Worm (Caenorhabditis elegans) whole organism, L2 larva: ENCODE measurements around the gene F54B8.1.
"Not testable (repeated sequence)": the region's sequence is repeated elsewhere in the genome, so short reads cannot be mapped to it uniquely, and the experiment has no call there.

Experiments
- C34F6.9 ChIP-seq: fragments of 150-350 bp; optimal IDR thresholded peaks from 2 replicates; lab custom pipeline; 2014; ENCODE audit warnings: missing biosample characterization, missing genetic modification characterization
- F13H6.1 ChIP-seq: sonication (generic microtip); optimal IDR thresholded peaks from 2 replicates; lab custom pipeline; 2016; ENCODE audit warnings: missing genetic modification characterization, missing compliant biosample characterization
- R02D3.7 ChIP-seq: fragments of 150-350 bp; optimal IDR thresholded peaks from 2 replicates; lab custom pipeline; 2014; ENCODE audit warnings: missing biosample characterization, missing genetic modification characterization
- Y55F3AM.14 ChIP-seq: fragments of 200-800 bp; sonication (Bioruptor generic); optimal IDR thresholded peaks from 2 replicates; lab custom pipeline; 2018; ENCODE audit warnings: mild to moderate bottlenecking, missing genetic modification characterization, missing compliant biosample characterization
- ZK546.5 ChIP-seq: sonication (generic microtip); optimal IDR thresholded peaks from 2 replicates; lab custom pipeline; 2017; ENCODE audit warnings: missing biosample characterization, missing genetic modification characterization
- alr-1 ChIP-seq: fragments of 150-350 bp; optimal IDR thresholded peaks from 2 replicates; lab custom pipeline; 2014; ENCODE audit warnings: missing biosample characterization, missing genetic modification characterization
- aly-2 ChIP-seq: fragments of 150-350 bp; optimal IDR thresholded peaks from 2 replicates; lab custom pipeline; 2014; ENCODE audit warnings: missing biosample characterization, missing genetic modification characterization
- ama-1 ChIP-seq: fragments of 150-350 bp; optimal IDR thresholded peaks from 2 replicates; lab custom pipeline; 2018; ENCODE audit warnings: inconsistent platforms
- ceh-16 ChIP-seq: fragments of 150-350 bp; optimal IDR thresholded peaks from 2 replicates; lab custom pipeline; 2014; ENCODE audit warnings: missing biosample characterization, missing genetic modification characterization
- ceh-82 ChIP-seq: fragments of 150-350 bp; optimal IDR thresholded peaks from 2 replicates; lab custom pipeline; 2014; ENCODE audit warnings: missing biosample characterization, missing genetic modification characterization
- dmd-4 ChIP-seq: sonication (generic microtip); optimal IDR thresholded peaks from 2 replicates; lab custom pipeline; 2017; ENCODE audit warnings: missing biosample characterization, missing genetic modification characterization
- egl-27 ChIP-seq: sonication (generic microtip); optimal IDR thresholded peaks from 3 replicates; lab custom pipeline; 2017; ENCODE audit warnings: missing biosample characterization, missing genetic modification reagents, missing genetic modification characterization
- elt-1 ChIP-seq: fragments of 150-350 bp; optimal IDR thresholded peaks from 2 replicates; lab custom pipeline; 2014; ENCODE audit warnings: missing biosample characterization, missing genetic modification characterization
- elt-3 ChIP-seq: sonication (generic microtip); optimal IDR thresholded peaks from 2 replicates; lab custom pipeline; 2017; ENCODE audit warnings: missing biosample characterization, missing genetic modification characterization
- lin-11 ChIP-seq: fragments of 150-350 bp; sonication (generic microtip); optimal IDR thresholded peaks from 2 replicates; lab custom pipeline; 2014; ENCODE audit warnings: missing biosample characterization, missing genetic modification characterization, inconsistent platforms, mixed read lengths
- mab-5 ChIP-seq: fragments of 150-350 bp; optimal IDR thresholded peaks from 2 replicates; lab custom pipeline; 2014; ENCODE audit warnings: missing biosample characterization, missing genetic modification characterization
- mbf-1 ChIP-seq: sonication (generic microtip); optimal IDR thresholded peaks from 2 replicates; lab custom pipeline; 2017; ENCODE audit warnings: missing biosample characterization, missing genetic modification characterization
- nhr-10 ChIP-seq: sonication (generic microtip); optimal IDR thresholded peaks from 2 replicates; lab custom pipeline; 2017; ENCODE audit warnings: missing biosample characterization, missing genetic modification characterization
- nhr-11 ChIP-seq: fragments of 150-350 bp; optimal IDR thresholded peaks from 2 replicates; lab custom pipeline; 2014; ENCODE audit warnings: missing biosample characterization, missing genetic modification characterization
- nhr-129 ChIP-seq: fragments of 150-350 bp; optimal IDR thresholded peaks from 2 replicates; lab custom pipeline; 2014; ENCODE audit warnings: missing biosample characterization, missing genetic modification characterization
- nhr-23 ChIP-seq: fragments of 150-350 bp; optimal IDR thresholded peaks from 2 replicates; lab custom pipeline; 2014; ENCODE audit warnings: missing biosample characterization, missing genetic modification reagents, missing genetic modification characterization
- nhr-237 ChIP-seq: fragments of 150-350 bp; optimal IDR thresholded peaks from 2 replicates; lab custom pipeline; 2014; ENCODE audit warnings: missing biosample characterization, missing genetic modification characterization
- nhr-25 ChIP-seq: fragments of 150-350 bp; sonication (generic microtip); optimal IDR thresholded peaks from 3 replicates; lab custom pipeline; 2014; ENCODE audit warnings: missing biosample characterization, missing genetic modification characterization
- nhr-6 ChIP-seq: fragments of 150-350 bp; optimal IDR thresholded peaks from 2 replicates; lab custom pipeline; 2014; ENCODE audit warnings: missing biosample characterization, missing genetic modification characterization
- nhr-77 ChIP-seq: fragments of 150-350 bp; optimal IDR thresholded peaks from 2 replicates; lab custom pipeline; 2014; ENCODE audit warnings: missing biosample characterization, missing genetic modification characterization
- sem-4 ChIP-seq: fragments of 150-350 bp; optimal IDR thresholded peaks from 2 replicates; lab custom pipeline; 2014; ENCODE audit warnings: missing biosample characterization, missing genetic modification reagents, missing genetic modification characterization
- skn-1 ChIP-seq: sonication (generic microtip); optimal IDR thresholded peaks from 2 replicates; lab custom pipeline; 2017; ENCODE audit warnings: missing biosample characterization, missing genetic modification characterization
- sma-3 ChIP-seq: sonication (generic microtip); optimal IDR thresholded peaks from 2 replicates; lab custom pipeline; 2016; ENCODE audit warnings: missing genetic modification reagents, missing genetic modification characterization, missing compliant biosample characterization
- snpc-4 ChIP-seq: fragments of 150-350 bp; optimal IDR thresholded peaks from 2 replicates; lab custom pipeline; 2014; ENCODE audit warnings: missing biosample characterization, missing genetic modification characterization
- unc-39 ChIP-seq: fragments of 150-350 bp; optimal IDR thresholded peaks from 2 replicates; lab custom pipeline; 2014; ENCODE audit warnings: missing biosample characterization, missing genetic modification characterization
- unc-55 ChIP-seq: fragments of 150-350 bp; sonication (generic microtip); optimal IDR thresholded peaks from 3 replicates; lab custom pipeline; 2014; ENCODE audit warnings: missing biosample characterization, missing genetic modification reagents, missing genetic modification characterization
- unc-62 ChIP-seq: fragments of 150-350 bp; optimal IDR thresholded peaks from 2 replicates; lab custom pipeline; 2014; ENCODE audit warnings: missing biosample characterization, missing genetic modification reagents, missing genetic modification characterization

F54B8.1 gene

ce11 chrV:15796087-15796486 lies 14.5 kb upstream of the F54B8.1 start, which contains the start of gene nhr-223:
nhr-223 (plus strand) TSS chrV:15796387.
- no peak for TF ChIP-seq ceh-82 (tag; lab: Kevin White, UChicago)
- TF ChIP-seq nhr-6 (tag; lab: Kevin White, UChicago), result no peak
- no peak for TF ChIP-seq nhr-237 (tag; lab: Kevin White, UChicago)
- no peak for TF ChIP-seq egl-27 (tag; lab: Kevin White, UChicago)
- TF ChIP-seq F13H6.1, result no peak
- no peak for TF ChIP-seq unc-62
- TF ChIP-seq unc-39 (tag; lab: Kevin White, UChicago), result no peak
- TF ChIP-seq nhr-25, result no peak
- TF ChIP-seq sma-3, result no peak
- no peak for TF ChIP-seq nhr-10 (tag; lab: Kevin White, UChicago)
- TF ChIP-seq mbf-1 (tag; lab: Kevin White, UChicago), result no peak
- TF ChIP-seq sem-4 (tag; lab: Kevin White, UChicago), result no peak
- TF ChIP-seq nhr-129 (tag; lab: Kevin White, UChicago), result no peak
- TF ChIP-seq ZK546.5 (tag; lab: Kevin White, UChicago), result no peak
- no peak for TF ChIP-seq nhr-77 (tag; lab: Kevin White, UChicago)
- no peak for TF ChIP-seq snpc-4 (tag; lab: Kevin White, UChicago)

ce11 chrV:15798108-15798507 lies 12.4 kb upstream of the F54B8.1 start, which contains the start of gene T26E4.10:
T26E4.10 (minus strand) TSS chrV:15798208.
- TF ChIP-seq mbf-1 (tag; lab: Kevin White, UChicago) (no peak), ceh-82 (tag; lab: Kevin White, UChicago) (no peak), F13H6.1 (no peak), nhr-23 (tag; lab: Kevin White, UChicago) (no peak), ama-1 (no peak), C34F6.9 (tag; lab: Kevin White, UChicago) (no peak), mab-5 (no peak), R02D3.7 (no peak), nhr-11 (tag; lab: Kevin White, UChicago) (no peak)
- TF ChIP-seq, all 48 proteins: peak for 0

ce11 chrV:15802623-15803022 lies 7.9 kb upstream of the F54B8.1 start, which contains the start of gene T26E4.9:
T26E4.9 (minus strand) TSS chrV:15802723.
- TF ChIP-seq aly-2, alr-1, C34F6.9 (tag; lab: Kevin White, UChicago): not testable (repeated sequence)

- not testable (repeated sequence) for TF ChIP-seq elt-3; F13H6.1; unc-39 (tag; lab: Kevin White, UChicago)
Measured at ce11 chrV:15803079-15803478, 7.5 kb upstream of the F54B8.1 start, which contains the start of gene srd-27. srd-27 (plus strand) TSS chrV:15803379.

- not testable (repeated sequence) for TF ChIP-seq nhr-77 (tag; lab: Kevin White, UChicago); mab-5; nhr-23 (tag; lab: Kevin White, UChicago)
Measured at ce11 chrV:15803748-15804147, 6.8 kb upstream of the F54B8.1 start, which contains the start of gene T26E4.18. T26E4.18 (minus strand) TSS chrV:15803848.

ce11 chrV:15807420-15807819 lies 3.1 kb upstream of the F54B8.1 start, which contains the start of gene srsx-38:
srsx-38 (minus strand) TSS chrV:15807520.
- not testable (repeated sequence) for TF ChIP-seq sma-3; Y55F3AM.14; aly-2 (tag; lab: Kevin White, UChicago)

- TF ChIP-seq elt-1, result no peak
- no peak for TF ChIP-seq aly-2 (tag; lab: Kevin White, UChicago)
- no peak for TF ChIP-seq nhr-25
- no peak for TF ChIP-seq unc-55 (GFP tag; lab: Kevin White, UChicago)
- TF ChIP-seq dmd-4 (tag; lab: Kevin White, UChicago), result no peak
- no peak for TF ChIP-seq mbf-1 (tag; lab: Kevin White, UChicago)
- no peak for TF ChIP-seq lin-11 (tag; lab: Kevin White, UChicago)
- no peak for TF ChIP-seq skn-1
- TF ChIP-seq ceh-16, result no peak
Measured at ce11 chrV:15809543-15809942, 1.0 kb upstream of the F54B8.1 start, which contains the start of gene srsx-36. srsx-36 (minus strand) TSS chrV:15809643.
